Fruit fly (Drosophila melanogaster): ENCODE results near the gene Ccp84Ag.

Ccp84Ag gene

DNA sequence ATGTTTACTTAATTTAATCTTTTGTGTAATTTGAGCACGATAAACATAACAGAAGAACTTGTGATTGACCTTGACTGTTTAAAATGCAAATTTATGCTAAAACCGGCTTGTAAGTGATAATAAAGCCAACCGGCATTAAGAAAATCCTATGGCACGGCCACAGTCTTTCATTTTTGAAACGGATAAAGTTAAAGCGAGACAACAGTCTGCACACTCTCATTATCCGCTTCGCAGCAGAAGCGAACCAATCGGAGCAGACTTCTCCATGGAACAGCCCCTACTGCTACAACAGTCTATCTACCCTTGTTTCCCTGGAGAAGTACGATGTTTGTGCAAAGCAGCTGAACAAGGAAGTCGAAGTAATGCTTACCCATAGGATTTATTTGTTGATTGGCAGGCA is 3.4 kb upstream of the Ccp84Ag start (continued):
- TF ChIP-seq scrt (GFP tag; optimal IDR thresholded peaks at IDR 0.05) (no peak), gsb (GFP tag; IDR thresholded peaks at IDR 0.05) (no peak), Deaf1 (tag; optimal IDR thresholded peaks at IDR 0.05) (peak; percentile 37), Jarid2 (GFP tag; optimal IDR thresholded peaks at IDR 0.05) (peak; percentile 52), CG3407 (GFP tag; optimal IDR thresholded peaks at IDR 0.05) (no peak), Ravus (GFP tag; IDR thresholded peaks at IDR 0.05) (no peak), CG1647 (GFP tag; optimal IDR thresholded peaks at IDR 0.05) (no peak), hkb (optimal IDR thresholded peaks at IDR 0.05) (no peak), hkb (GFP tag; IDR thresholded peaks at IDR 0.05) (no peak), CG1603 (tag; optimal IDR thresholded peaks at IDR 0.05) (no peak), CG10321 (GFP tag; IDR thresholded peaks at IDR 0.05) (peak; percentile 94)

dm6 chr3R:6683671-6684070 is 2.9 kb upstream of the Ccp84Ag start:
- TF ChIP-seq Dip2 (GFP tag; IDR thresholded peaks at IDR 0.05) (peak; percentile 89), br (optimal IDR thresholded peaks at IDR 0.05) (no peak), CG30020 (tag; optimal IDR thresholded peaks at IDR 0.05) (no peak), twi (tag; optimal IDR thresholded peaks at IDR 0.05) (no peak), Max (GFP tag; optimal IDR thresholded peaks at IDR 0.05) (no peak), dysf (GFP tag; IDR thresholded peaks at IDR 0.05) (no peak), Jarid2 (GFP tag; optimal IDR thresholded peaks at IDR 0.05) (peak; percentile 2), Blimp-1 (GFP tag; optimal IDR thresholded peaks at IDR 0.05) (peak; percentile 81), Hmr (GFP tag; optimal IDR thresholded peaks at IDR 0.05) (no peak), CG2199 (GFP tag; IDR thresholded peaks at IDR 0.05) (peak; percentile 83; the same call in 2 of the 3 replicates), kah (GFP tag; optimal IDR thresholded peaks at IDR 0.05) (peak; percentile 88), Bteb2 (GFP tag; optimal IDR thresholded peaks at IDR 0.05) (no peak), CG15696 (tag; optimal IDR thresholded peaks at IDR 0.05) (no peak), CG6791 (GFP tag; IDR thresholded peaks at IDR 0.05; ENCODE audit: partially characterized antibody) (no peak), CTCF (GFP tag; optimal IDR thresholded peaks at IDR 0.05) (peak; percentile 95)

DNA sequence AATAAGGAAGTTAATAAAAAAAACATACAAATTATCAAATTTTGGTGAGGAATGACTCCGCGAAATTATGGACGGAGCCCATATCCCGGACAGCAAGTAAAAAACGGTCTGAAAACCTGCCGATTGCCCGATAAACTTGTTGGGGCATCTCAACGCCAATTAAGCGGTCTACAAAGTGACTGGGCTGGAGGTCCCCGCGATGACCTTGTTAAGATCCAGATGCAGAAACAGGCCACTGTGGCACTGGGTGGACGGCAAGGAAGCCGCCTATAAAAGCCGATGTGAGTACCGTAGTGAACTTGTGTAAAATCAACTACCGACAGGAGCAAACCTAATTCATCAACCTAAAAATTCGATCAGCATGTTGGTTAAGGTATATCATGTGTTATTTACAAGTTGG is 2.4 kb upstream of the Ccp84Ag start, which contains the start of gene Edg84A:
Gene Edg84A, plus strand, starts transcription at position 301 of the 400 bp plus-strand sequence.
- no peak for TF ChIP-seq Xrp1 (GFP tag; IDR thresholded peaks at IDR 0.05)
- TF ChIP-seq CG8765 (GFP tag; IDR thresholded peaks at IDR 0.05), result no peak
- TF ChIP-seq CG9437 (GFP tag; optimal IDR thresholded peaks at IDR 0.05), result no peak
- no peak for TF ChIP-seq amos (GFP tag; IDR thresholded peaks at IDR 0.05; ENCODE audit: partially characterized antibody)
- TF ChIP-seq H15 (GFP tag; IDR thresholded peaks at IDR 0.05), result no peak
- no peak for TF ChIP-seq PHDP (tag; optimal IDR thresholded peaks at IDR 0.05)
- no peak for TF ChIP-seq sr (GFP tag; IDR thresholded peaks at IDR 0.05)
- no peak for TF ChIP-seq Hmx (GFP tag; optimal IDR thresholded peaks at IDR 0.05)
- no peak for TF ChIP-seq fu2 (GFP tag; optimal IDR thresholded peaks at IDR 0.05)
- no peak for TF ChIP-seq Doc2 (GFP tag; IDR thresholded peaks at IDR 0.05)
- TF ChIP-seq Bgb (GFP tag; IDR thresholded peaks at IDR 0.05; ENCODE audit: partially characterized antibody), result no peak
- no peak for TF ChIP-seq unc-4 (GFP tag; IDR thresholded peaks at IDR 0.05; ENCODE audit: partially characterized antibody)
- no peak for TF ChIP-seq Jarid2 (GFP tag; optimal IDR thresholded peaks at IDR 0.05)
- no peak for TF ChIP-seq her (GFP tag; optimal IDR thresholded peaks at IDR 0.05)
- no peak for TF ChIP-seq CG14965 (GFP tag; optimal IDR thresholded peaks at IDR 0.05; ENCODE audit: borderline replicate concordance)
- no peak for TF ChIP-seq Deaf1 (tag; optimal IDR thresholded peaks at IDR 0.05)

- peak; percentile 69 for TF ChIP-seq Hr39 (optimal IDR thresholded peaks at IDR 0.05)
- no peak for TF ChIP-seq CG3065 (GFP tag; optimal IDR thresholded peaks at IDR 0.05)
- TF ChIP-seq trem (tag; optimal IDR thresholded peaks at IDR 0.05), result no peak
- TF ChIP-seq Mrtf (GFP tag; IDR thresholded peaks at IDR 0.05), result no peak
- TF ChIP-seq run (tag; optimal IDR thresholded peaks at IDR 0.05), result no peak
- 0 out of 3 replicates have a peak, but pooled peaks have one; percentile 8 for TF ChIP-seq CG34422 (GFP tag; IDR thresholded peaks at IDR 0.05)
- TF ChIP-seq Ptx1 (GFP tag; IDR thresholded peaks at IDR 0.05), result 0 out of 2 replicates have a peak, but pooled peaks have one; percentile 17
- no peak for TF ChIP-seq pzg (GFP tag; optimal IDR thresholded peaks at IDR 0.05)
- TF ChIP-seq inv (GFP tag; IDR thresholded peaks at IDR 0.05; ENCODE audit: partially characterized antibody), result no peak
- no peak for TF ChIP-seq CG6683 (GFP tag; optimal IDR thresholded peaks at IDR 0.05)
- no peak for TF ChIP-seq CG1832 (GFP tag; optimal IDR thresholded peaks at IDR 0.05)
- no peak for TF ChIP-seq NfI (GFP tag; optimal IDR thresholded peaks at IDR 0.05)
Measured at dm6 chr3R:6687219-6687618, 691 bp downstream of the Ccp84Ag start.

Data from whole organism, embryonic.